Worm (Caenorhabditis elegans): ENCODE data around the gene ugt-18.
A peak's percentile ranks its signal among the peaks of the same experiment; 100 is the strongest.

ugt-18 gene

ce11 chrV:12869948-12870347 lies 49.9 kb downstream of the ugt-18 start, which contains the start of gene T07F10.3:
T07F10.3 (minus strand) TSS chrV:12870045.
- TF ChIP-seq rnt-1 (tag; optimal IDR thresholded peaks at IDR 0.05) (peak; percentile 81), ceh-22 (tag; optimal IDR thresholded peaks at IDR 0.05) (no peak), zip-5 (tag; optimal IDR thresholded peaks at IDR 0.05) (peak; percentile 92), gmeb-2 (tag; optimal IDR thresholded peaks at IDR 0.05) (peak; percentile 18), hlh-13 (GFP tag; optimal IDR thresholded peaks at IDR 0.05) (peak; percentile 15), ceh-19 (GFP tag; optimal IDR thresholded peaks at IDR 0.05) (no peak), nhr-11 (tag; optimal IDR thresholded peaks at IDR 0.05) (no peak), C08G9.2 (tag; optimal IDR thresholded peaks at IDR 0.05) (peak; percentile 99), sdc-2 (tag; optimal IDR thresholded peaks at IDR 0.05) (peak; percentile 55), F13H6.1 (tag; optimal IDR thresholded peaks at IDR 0.05) (peak; percentile 86), ttx-3 (tag; optimal IDR thresholded peaks at IDR 0.05) (peak; percentile 21), madf-2 (tag; optimal IDR thresholded peaks at IDR 0.05) (peak; percentile 54), unc-3 (GFP tag; conservative IDR thresholded peaks at IDR 0.05) (peak; percentile 33; the same call in 1 of the 2 replicates), unc-3 (tag; optimal IDR thresholded peaks at IDR 0.05) (no peak), nfya-1 (tag; optimal IDR thresholded peaks at IDR 0.05) (peak; percentile 35), ceh-14 (tag; optimal IDR thresholded peaks at IDR 0.05) (peak; percentile 79), ama-1 (optimal IDR thresholded peaks at IDR 0.05) (no peak), ahr-1 (tag; optimal IDR thresholded peaks at IDR 0.05) (peak; percentile 66), unc-86 (tag; optimal IDR thresholded peaks at IDR 0.05) (peak; percentile 66), tbx-2 (tag; optimal IDR thresholded peaks at IDR 0.05) (peak; percentile 97), hlh-6 (tag; optimal IDR thresholded peaks at IDR 0.05) (peak; percentile 50), lim-6 (tag; optimal IDR thresholded peaks at IDR 0.05) (peak; percentile 86), ceh-45 (GFP tag; IDR thresholded peaks at IDR 0.05) (no peak), fax-1 (tag; optimal IDR thresholded peaks at IDR 0.05) (peak; percentile 84), ceh-9 (tag; optimal IDR thresholded peaks at IDR 0.05) (no peak), Y22D7AL.16 (tag; optimal IDR thresholded peaks at IDR 0.05) (peak; percentile 35), pat-9 (tag; optimal IDR thresholded peaks at IDR 0.05) (no peak), ceh-34 (tag; optimal IDR thresholded peaks at IDR 0.05) (peak; percentile 62), ztf-16 (tag; optimal IDR thresholded peaks at IDR 0.05) (peak; percentile 22), ceh-18 (tag; optimal IDR thresholded peaks at IDR 0.05) (peak; percentile 38), hlh-15 (tag; optimal IDR thresholded peaks at IDR 0.05) (peak; percentile 35), ref-2 (tag; optimal IDR thresholded peaks at IDR 0.05) (peak; percentile 96), elt-2 (tag; optimal IDR thresholded peaks at IDR 0.05) (peak; percentile 63), ceh-6 (GFP tag; optimal IDR thresholded peaks at IDR 0.05) (no peak), ceh-30 (tag; optimal IDR thresholded peaks at IDR 0.05) (no peak), ets-4 (tag; optimal IDR thresholded peaks at IDR 0.05) (peak; percentile 99), fkh-6 (tag; optimal IDR thresholded peaks at IDR 0.05) (peak; percentile 63), ceh-31 (tag; optimal IDR thresholded peaks at IDR 0.05) (peak; percentile 99), K02D7.2 (tag; optimal IDR thresholded peaks at IDR 0.05) (no peak), ceh-2 (tag; optimal IDR thresholded peaks at IDR 0.05) (peak; percentile 96), unc-42 (tag; optimal IDR thresholded peaks at IDR 0.05) (peak; percentile 37), mec-3 (tag; optimal IDR thresholded peaks at IDR 0.05; ENCODE audit: borderline replicate concordance) (peak; percentile 94), C38D4.7 (GFP tag; optimal IDR thresholded peaks at IDR 0.05) (no peak), tbx-7 (tag; optimal IDR thresholded peaks at IDR 0.05) (peak; percentile 98), che-1 (tag; optimal IDR thresholded peaks at IDR 0.05) (no peak), hlh-8 (tag; optimal IDR thresholded peaks at IDR 0.05) (peak; percentile 84), elt-4 (tag; optimal IDR thresholded peaks at IDR 0.05) (no peak), pqm-1 (tag; optimal IDR thresholded peaks at IDR 0.05) (peak; percentile 74)

All from whole organism, late embryonic.